Worm (Caenorhabditis elegans) whole organism, young adult: ENCODE data around the gene bbs-5.
A peak's percentile ranks its signal among the peaks of the same experiment; 100 is the strongest.

Experiments used
- B0035.1 ChIP-seq: sonication (generic microtip); optimal IDR thresholded peaks from 2 replicates; lab custom pipeline; 2016; ENCODE audit warnings: missing genetic modification characterization, mild to moderate bottlenecking, missing compliant biosample characterization, missing genotype, missing genetic modification reagents
- B0261.1 ChIP-seq: sonication (generic microtip); optimal IDR thresholded peaks from 2 replicates; lab custom pipeline; 2016; ENCODE audit warnings: mild to moderate bottlenecking, missing genetic modification characterization, moderate library complexity, missing compliant biosample characterization
- B0336.3 ChIP-seq: fragments of 200-800 bp; sonication (Bioruptor generic); IDR thresholded peaks from 2 replicates; pipeline ENCODE4 v1.3.6; 2022; ENCODE audit warnings: missing genetic modification characterization, missing compliant biosample characterization
- F33H1.4 ChIP-seq: fragments of 200-800 bp; sonication (Bioruptor generic); IDR thresholded peaks from 2 replicates; pipeline ENCODE4 v1.3.6; 2022; ENCODE audit warnings: missing genetic modification reagents, missing genetic modification characterization, missing compliant biosample characterization
- F37B4.10 ChIP-seq: fragments of 200-800 bp; sonication (Bioruptor generic); IDR thresholded peaks from 2 replicates; pipeline ENCODE4 v1.3.6; 2022; ENCODE audit warnings: missing genetic modification characterization, missing compliant biosample characterization
- F52B5.7 ChIP-seq: sonication (generic microtip); optimal IDR thresholded peaks from 2 replicates; lab custom pipeline; 2016; ENCODE audit warnings: mild to moderate bottlenecking, missing genetic modification characterization, missing compliant biosample characterization
- Y53F4B.3 ChIP-seq: fragments of 200-800 bp; sonication (Bioruptor generic); IDR thresholded peaks from 2 replicates; pipeline ENCODE4 v1.3.6; 2022; ENCODE audit warnings: missing genetic modification reagents, missing genetic modification characterization, missing compliant biosample characterization
- Y53G8AR.9 ChIP-seq: fragments of 200-800 bp; sonication (Bioruptor generic); conservative IDR thresholded peaks from 2 replicates; pipeline ENCODE4 v1.3.6; 2022; ENCODE audit warnings: missing genetic modification reagents, missing genetic modification characterization, missing compliant biosample characterization
- Y56A3A.18 ChIP-seq: fragments of 200-800 bp; sonication (Bioruptor generic); IDR thresholded peaks from 2 replicates; pipeline ENCODE4 v1.3.6; 2022; ENCODE audit warnings: missing genetic modification reagents, missing genetic modification characterization, missing compliant biosample characterization
- athp-1 ChIP-seq: sonication (generic microtip); optimal IDR thresholded peaks from 2 replicates; lab custom pipeline; 2017; ENCODE audit warnings: mild to moderate bottlenecking, missing genetic modification characterization, missing compliant biosample characterization
- attf-5 ChIP-seq: fragments of 200-800 bp; sonication (Bioruptor generic); optimal IDR thresholded peaks from 2 replicates; lab custom pipeline; 2018; ENCODE audit warnings: mild to moderate bottlenecking, missing genetic modification characterization, missing compliant biosample characterization
- bed-1 ChIP-seq: fragments of 200-800 bp; sonication (Bioruptor generic); IDR thresholded peaks from 2 replicates; pipeline ENCODE4 v1.3.6; 2022; ENCODE audit warnings: missing genetic modification reagents, missing genetic modification characterization, missing compliant biosample characterization
- cebp-2 ChIP-seq: fragments of 200-800 bp; sonication (Bioruptor generic); IDR thresholded peaks from 2 replicates; pipeline ENCODE4 v1.3.6; 2022; ENCODE audit warnings: missing genetic modification characterization, missing compliant biosample characterization
- ceh-100 ChIP-seq: fragments of 200-800 bp; sonication (Bioruptor generic); IDR thresholded peaks from 2 replicates; pipeline ENCODE4 v1.3.6; 2022; ENCODE audit warnings: missing genetic modification reagents, missing genetic modification characterization, missing compliant biosample characterization
- ceh-58 ChIP-seq: fragments of 200-800 bp; sonication (Bioruptor generic); IDR thresholded peaks from 2 replicates; pipeline ENCODE4 v1.3.6; 2022; ENCODE audit warnings: missing genetic modification characterization, missing compliant biosample characterization
- ekl-4 ChIP-seq: fragments of 200-800 bp; sonication (Bioruptor generic); IDR thresholded peaks from 2 replicates; pipeline ENCODE4 v1.3.6; 2022; ENCODE audit warnings: missing genetic modification reagents, missing genetic modification characterization, missing compliant biosample characterization
- hmg-1.2 ChIP-seq: fragments of 200-800 bp; sonication (Bioruptor generic); IDR thresholded peaks from 2 replicates; pipeline ENCODE4 v1.3.6; 2022; ENCODE audit warnings: missing genetic modification reagents, missing genetic modification characterization, missing compliant biosample characterization
- hrde-1 ChIP-seq: sonication (generic microtip); optimal IDR thresholded peaks from 2 replicates; lab custom pipeline; 2016; ENCODE audit warnings: missing genetic modification characterization, mild to moderate bottlenecking, missing compliant biosample characterization, moderate library complexity, missing genotype, missing genetic modification reagents, borderline replicate concordance
- lag-1 ChIP-seq: fragments of 200-800 bp; sonication (Bioruptor generic); IDR thresholded peaks from 2 replicates; pipeline ENCODE4 v1.3.6; 2022; ENCODE audit warnings: missing genetic modification reagents, missing genetic modification characterization, missing compliant biosample characterization
- let-526 ChIP-seq: fragments of 200-800 bp; sonication (Bioruptor generic); IDR thresholded peaks from 2 replicates; pipeline ENCODE4 v1.3.6; 2022; ENCODE audit warnings: missing genetic modification reagents, missing genetic modification characterization, missing compliant biosample characterization
- lin-40 ChIP-seq: sonication (generic microtip); optimal IDR thresholded peaks from 2 replicates; lab custom pipeline; 2016; ENCODE audit warnings: missing genetic modification characterization, mild to moderate bottlenecking, missing compliant biosample characterization, missing genotype, missing genetic modification reagents
- madf-3 ChIP-seq: fragments of 200-800 bp; sonication (Bioruptor generic); IDR thresholded peaks from 2 replicates; pipeline ENCODE4 v1.3.6; 2022; ENCODE audit warnings: missing genetic modification reagents, missing genetic modification characterization, missing compliant biosample characterization
- mel-28 ChIP-seq: sonication (generic microtip); optimal IDR thresholded peaks from 2 replicates; lab custom pipeline; 2016; ENCODE audit warnings: borderline replicate concordance, mild to moderate bottlenecking, missing genetic modification characterization, missing compliant biosample characterization
- mxl-1 ChIP-seq: sonication (generic microtip); optimal IDR thresholded peaks from 2 replicates; lab custom pipeline; 2016; ENCODE audit warnings: missing genetic modification characterization, missing compliant biosample characterization
- nfya-1 ChIP-seq: sonication (generic microtip); optimal IDR thresholded peaks from 2 replicates; lab custom pipeline; 2017; ENCODE audit warnings: antibody characterized with exemption, missing compliant biosample characterization, missing genetic modification characterization, borderline replicate concordance; ENCODE audit not compliant: insufficient read depth
- nfya-2 ChIP-seq: fragments of 200-800 bp; sonication (Bioruptor generic); IDR thresholded peaks from 2 replicates; pipeline ENCODE4 v1.3.6; 2022; ENCODE audit warnings: missing genetic modification reagents, missing genetic modification characterization, missing compliant biosample characterization
- pbrm-1 ChIP-seq: fragments of 200-800 bp; sonication (Bioruptor generic); IDR thresholded peaks from 2 replicates; pipeline ENCODE4 v1.3.6; 2022; ENCODE audit warnings: missing genetic modification reagents, missing genetic modification characterization, missing compliant biosample characterization
- rcor-1 ChIP-seq: fragments of 200-800 bp; sonication (Bioruptor generic); IDR thresholded peaks from 2 replicates; pipeline ENCODE4 v1.3.6; 2022; ENCODE audit warnings: missing genetic modification reagents, missing genetic modification characterization, missing compliant biosample characterization
- repo-1 ChIP-seq: sonication (generic microtip); optimal IDR thresholded peaks from 2 replicates; lab custom pipeline; 2017; ENCODE audit warnings: mild to moderate bottlenecking, missing genetic modification characterization, missing compliant biosample characterization
- snpc-3.4 ChIP-seq: sonication (generic microtip); optimal IDR thresholded peaks from 2 replicates; lab custom pipeline; 2017; ENCODE audit warnings: missing genetic modification characterization, mild to moderate bottlenecking, missing compliant biosample characterization, antibody characterized with exemption, moderate library complexity, missing genotype, missing genetic modification reagents
- snpc-4 ChIP-seq, 5 experiments: fragments of 150-350 bp in 1 of 5; sonication (generic microtip) in 4 of 5; optimal IDR thresholded peaks; 2 replicates each; lab custom pipeline; 2014 to 2018; ENCODE audit warnings: missing genetic modification characterization in 5 of 5, missing biosample characterization in 3 of 5, antibody characterized with exemption in 2 of 5, mild to moderate bottlenecking in 2 of 5, missing compliant biosample characterization in 2 of 5, missing genotype in 2 of 5, moderate library complexity in 2 of 5, missing genetic modification reagents in 1 of 5
- sptf-2 ChIP-seq: fragments of 200-800 bp; sonication (Bioruptor generic); optimal IDR thresholded peaks from 2 replicates; lab custom pipeline; 2018; ENCODE audit warnings: mild to moderate bottlenecking, missing genetic modification characterization, missing compliant biosample characterization
- ztf-22 ChIP-seq: fragments of 200-800 bp; sonication (Bioruptor generic); optimal IDR thresholded peaks from 2 replicates; lab custom pipeline; 2018; ENCODE audit warnings: mild to moderate bottlenecking, missing genetic modification characterization, moderate library complexity, missing compliant biosample characterization
- ztf-25 ChIP-seq: fragments of 200-800 bp; sonication (Bioruptor generic); IDR thresholded peaks from 2 replicates; pipeline ENCODE4 v1.3.6; 2022; ENCODE audit warnings: missing genetic modification reagents, missing genetic modification characterization, missing compliant biosample characterization
- ztf-26 ChIP-seq: sonication (generic microtip); optimal IDR thresholded peaks from 2 replicates; lab custom pipeline; 2017; ENCODE audit warnings: missing genetic modification characterization, missing compliant biosample characterization
- ztf-28 ChIP-seq: fragments of 200-800 bp; sonication (Bioruptor generic); IDR thresholded peaks from 2 replicates; pipeline ENCODE4 v1.3.6; 2022; ENCODE audit warnings: missing genetic modification reagents, missing genetic modification characterization, missing compliant biosample characterization
- ztf-3 ChIP-seq: fragments of 200-800 bp; sonication (Bioruptor generic); optimal IDR thresholded peaks from 2 replicates; lab custom pipeline; 2018; ENCODE audit warnings: mild to moderate bottlenecking, missing genetic modification characterization, missing compliant biosample characterization

bbs-5 gene

DNA sequence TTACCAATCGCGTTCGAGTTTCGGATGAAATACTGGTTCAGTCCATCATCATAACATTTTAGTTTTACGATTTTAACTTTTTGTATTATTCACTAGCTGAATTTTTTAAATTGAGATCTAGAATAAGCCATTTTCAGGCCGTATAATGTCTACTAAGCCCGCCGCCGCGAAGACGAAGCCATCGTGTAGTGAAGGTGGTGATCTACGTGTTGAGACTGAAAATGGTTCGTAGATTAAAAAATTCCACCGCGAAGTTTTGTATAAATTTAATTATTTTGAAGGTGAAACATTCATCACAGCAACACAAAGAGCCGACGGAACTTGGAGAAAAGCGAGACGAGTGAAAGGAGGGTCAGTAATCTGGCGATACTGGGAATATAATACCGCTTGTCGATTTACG, 51.9 kb downstream of the bbs-5 start, which contains the start of gene T20G5.9 (continued):
- no peak for TF ChIP-seq Y53F4B.3 (GFP tag; lab: Robert Waterston, UW)
- no peak for TF ChIP-seq ceh-100 (GFP tag; lab: Robert Waterston, UW)
- TF ChIP-seq B0336.3 (GFP tag; lab: Robert Waterston, UW), result 0 out of 2 replicates have a peak, but pooled peaks have one; percentile 11
- no peak for TF ChIP-seq ztf-28 (GFP tag; lab: Robert Waterston, UW)
- no peak for TF ChIP-seq ceh-58 (GFP tag; lab: Robert Waterston, UW)
- TF ChIP-seq nfya-2 (GFP tag; lab: Robert Waterston, UW), result no peak
- TF ChIP-seq F33H1.4 (GFP tag; lab: Robert Waterston, UW), result peak; percentile 42; the same call in 1 of the 2 replicates
- 0 out of 2 replicates have a peak, but pooled peaks have one; percentile 6 for TF ChIP-seq Y53G8AR.9
- no peak for TF ChIP-seq snpc-4 (GFP tag; optimal IDR thresholded peaks at IDR 0.05; lab: Kevin White, UChicago)
- no peak for TF ChIP-seq snpc-4 (tag; optimal IDR thresholded peaks at IDR 0.05; lab: Kevin White, UChicago)
- no peak for TF ChIP-seq let-526
- TF ChIP-seq lin-40 (tag; lab: Kevin White, UChicago), result no peak
- TF ChIP-seq ekl-4 (GFP tag; lab: Robert Waterston, UW), result 0 out of 2 replicates have a peak, but pooled peaks have one; percentile 44
- no peak for TF ChIP-seq pbrm-1 (GFP tag; lab: Robert Waterston, UW)
- no peak for TF ChIP-seq sptf-2 (GFP tag; lab: Kevin White, UChicago)
- TF ChIP-seq attf-5 (GFP tag; lab: Kevin White, UChicago), result no peak
- no peak for TF ChIP-seq mxl-1
- TF ChIP-seq ztf-26 (tag; lab: Kevin White, UChicago), result no peak
- no peak for TF ChIP-seq madf-3 (GFP tag; lab: Robert Waterston, UW)
- TF ChIP-seq Y56A3A.18 (GFP tag; lab: Robert Waterston, UW), result no peak
- TF ChIP-seq B0261.1 (tag; lab: Kevin White, UChicago), result no peak
- peak; percentile 31 for TF ChIP-seq hmg-1.2 (GFP tag; lab: Robert Waterston, UW)
- TF ChIP-seq bed-1 (GFP tag; lab: Robert Waterston, UW), result no peak
- TF ChIP-seq athp-1 (tag; lab: Kevin White, UChicago), result peak; percentile 57
- no peak for TF ChIP-seq cebp-2 (GFP tag; lab: Robert Waterston, UW)
- no peak for TF ChIP-seq ztf-3 (GFP tag; lab: Kevin White, UChicago)
- peak; percentile 15 for TF ChIP-seq snpc-3.4
- no peak for TF ChIP-seq lag-1
- no peak for TF ChIP-seq mel-28 (tag; lab: Kevin White, UChicago)
- TF ChIP-seq F37B4.10 (GFP tag; lab: Robert Waterston, UW), result no peak
- TF ChIP-seq ztf-25 (GFP tag; lab: Robert Waterston, UW), result no peak
- no peak for TF ChIP-seq ztf-22 (GFP tag; lab: Kevin White, UChicago)
- peak; percentile 61 for TF ChIP-seq hrde-1
- TF ChIP-seq repo-1 (tag; lab: Kevin White, UChicago), result no peak
- no peak for TF ChIP-seq B0035.1 (tag; lab: Kevin White, UChicago)
- no peak for TF ChIP-seq F52B5.7
- peak; percentile 16; the same call in 1 of the 2 replicates for TF ChIP-seq rcor-1
- TF ChIP-seq nfya-1 (tag; lab: Kevin White, UChicago), result no peak
- TF ChIP-seq, all 124 proteins: peak for 23
